Fruit fly (Drosophila melanogaster): ENCODE results near the gene CG13101.

dm6 chr2L:8964657-8965056 is 20.0 kb downstream of the CG13101 start, which contains the start of gene CG32984:
- TF ChIP-seq CG1620 (GFP tag; optimal IDR thresholded peaks at IDR 0.05) (no peak), bab1 (GFP tag; optimal IDR thresholded peaks at IDR 0.05) (no peak), CG12768 (GFP tag; optimal IDR thresholded peaks at IDR 0.05) (no peak), Mnt (GFP tag; optimal IDR thresholded peaks at IDR 0.05) (no peak), ovo (GFP tag; optimal IDR thresholded peaks at IDR 0.05) (no peak), cnc (optimal IDR thresholded peaks at IDR 0.05) (no peak), pad (GFP tag; optimal IDR thresholded peaks at IDR 0.05) (no peak), CG7101 (tag; optimal IDR thresholded peaks at IDR 0.05) (no peak), kay (GFP tag; ENCODE audit: borderline replicate concordance) (peak; percentile 37), CG14711 (tag; optimal IDR thresholded peaks at IDR 0.05) (no peak), CG7045 (GFP tag; optimal IDR thresholded peaks at IDR 0.05) (no peak), Crg-1 (GFP tag; optimal IDR thresholded peaks at IDR 0.05) (no peak)

Data from whole organism, adult.